Worm (Caenorhabditis elegans) whole organism, early embryonic: ENCODE measurements around the gene Y70G10A.4.

Experiments
- B0310.2 ChIP-seq: sonication (generic microtip); optimal IDR thresholded peaks from 2 replicates; lab custom pipeline; 2016; ENCODE audit warnings: mild to moderate bottlenecking, missing genetic modification characterization, missing compliant biosample characterization
- F13C5.2 ChIP-seq: sonication (generic microtip); optimal IDR thresholded peaks from 2 replicates; lab custom pipeline; 2017; ENCODE audit warnings: mild to moderate bottlenecking, missing genetic modification characterization, inconsistent platforms, missing compliant biosample characterization
- aly-1 ChIP-seq: sonication (generic microtip); optimal IDR thresholded peaks from 2 replicates; lab custom pipeline; 2016; ENCODE audit warnings: missing genetic modification characterization, missing compliant biosample characterization
- ama-1 ChIP-seq: fragments of 150-350 bp; optimal IDR thresholded peaks from 2 replicates; lab custom pipeline; 2014
- ceh-13 ChIP-seq: fragments of 200-800 bp; sonication (Bioruptor generic); optimal IDR thresholded peaks from 2 replicates; lab custom pipeline; 2018; ENCODE audit warnings: mild to moderate bottlenecking, missing genetic modification characterization, missing compliant biosample characterization
- ceh-36 ChIP-seq: sonication (generic microtip); optimal IDR thresholded peaks from 2 replicates; lab custom pipeline; 2016; ENCODE audit warnings: missing genetic modification characterization, inconsistent platforms, missing compliant biosample characterization
- ets-7 ChIP-seq: sonication (generic microtip); optimal IDR thresholded peaks from 2 replicates; lab custom pipeline; 2016; ENCODE audit warnings: missing genotype, missing genetic modification characterization, missing compliant biosample characterization
- flt-1 ChIP-seq: fragments of 200-800 bp; sonication (Bioruptor generic); IDR thresholded peaks from 2 replicates; pipeline ENCODE4 v1.3.6; 2022; ENCODE audit warnings: missing genetic modification characterization, missing compliant biosample characterization
- hmbx-1 ChIP-seq: sonication (generic microtip); optimal IDR thresholded peaks from 2 replicates; lab custom pipeline; 2016; ENCODE audit warnings: mild to moderate bottlenecking, missing genetic modification characterization, missing compliant biosample characterization
- hmg-4 ChIP-seq: fragments of 200-800 bp; sonication (Bioruptor generic); optimal IDR thresholded peaks from 2 replicates; lab custom pipeline; 2018; ENCODE audit warnings: mild to moderate bottlenecking, missing genetic modification characterization, missing compliant biosample characterization
- hnd-1 ChIP-seq: sonication (generic microtip); optimal IDR thresholded peaks from 2 replicates; lab custom pipeline; 2016; ENCODE audit warnings: missing genetic modification characterization, missing compliant biosample characterization
- pes-1 ChIP-seq: fragments of 200-800 bp; sonication (Bioruptor generic); IDR thresholded peaks from 2 replicates; pipeline ENCODE4 v1.3.6; 2022; ENCODE audit warnings: missing genetic modification reagents, missing genetic modification characterization, missing compliant biosample characterization
- scrt-1 ChIP-seq: fragments of 200-800 bp; sonication (Bioruptor generic); IDR thresholded peaks from 2 replicates; pipeline ENCODE4 v1.3.6; 2022; ENCODE audit warnings: missing genetic modification characterization, missing compliant biosample characterization
- sea-1 ChIP-seq: fragments of 200-800 bp; sonication (Bioruptor generic); conservative IDR thresholded peaks from 2 replicates; pipeline ENCODE4 v1.3.6; 2022; ENCODE audit warnings: missing genetic modification characterization, missing compliant biosample characterization
- tbx-11 ChIP-seq: fragments of 200-800 bp; sonication (Bioruptor generic); IDR thresholded peaks from 2 replicates; pipeline ENCODE4 v1.3.6; 2022; ENCODE audit warnings: missing genetic modification characterization, missing compliant biosample characterization
- tbx-37 ChIP-seq: fragments of 200-800 bp; sonication (Bioruptor generic); conservative IDR thresholded peaks from 2 replicates; pipeline ENCODE4 v1.3.6; 2022; ENCODE audit warnings: missing genetic modification reagents, missing genetic modification characterization, missing compliant biosample characterization
- tra-4 ChIP-seq: sonication (generic microtip); optimal IDR thresholded peaks from 2 replicates; lab custom pipeline; 2017; ENCODE audit warnings: missing genetic modification characterization, missing compliant biosample characterization

Y70G10A.4 gene

ce11 chrIII:10241332-10241829, 19.4 kb downstream of the Y70G10A.4 start:
- no peak for TF ChIP-seq flt-1 (GFP tag; lab: Robert Waterston, UW)
- TF ChIP-seq hnd-1 (tag; lab: Kevin White, UChicago), result no peak
- TF ChIP-seq pes-1, result no peak
- TF ChIP-seq hmg-4 (GFP tag; lab: Kevin White, UChicago), result no peak
- TF ChIP-seq hmbx-1, result no peak
- TF ChIP-seq B0310.2 (tag; lab: Kevin White, UChicago), result no peak
- no peak for TF ChIP-seq aly-1 (tag; lab: Kevin White, UChicago)
- no peak for TF ChIP-seq ceh-36
- TF ChIP-seq sea-1 (GFP tag; lab: Robert Waterston, UW), result no peak
- no peak for TF ChIP-seq tbx-11
- TF ChIP-seq tbx-37 (GFP tag; lab: Robert Waterston, UW), result no peak
- no peak for TF ChIP-seq ceh-13 (GFP tag; lab: Kevin White, UChicago)
- no peak for TF ChIP-seq ets-7 (tag; lab: Kevin White, UChicago)
- TF ChIP-seq scrt-1, result no peak
- TF ChIP-seq ama-1, result no peak
- TF ChIP-seq F13C5.2 (tag; lab: Kevin White, UChicago), result no peak
- no peak for TF ChIP-seq tra-4 (tag; lab: Kevin White, UChicago)

- TF ChIP-seq pes-1, result no peak
- no peak for TF ChIP-seq ets-7 (tag; lab: Kevin White, UChicago)
- no peak for TF ChIP-seq hmbx-1
- TF ChIP-seq ceh-13 (GFP tag; lab: Kevin White, UChicago), result no peak
- no peak for TF ChIP-seq sea-1 (GFP tag; lab: Robert Waterston, UW)
- no peak for TF ChIP-seq hnd-1 (tag; lab: Kevin White, UChicago)
- TF ChIP-seq flt-1 (GFP tag; lab: Robert Waterston, UW), result no peak
- no peak for TF ChIP-seq tbx-37 (GFP tag; lab: Robert Waterston, UW)
- no peak for TF ChIP-seq tra-4 (tag; lab: Kevin White, UChicago)
- no peak for TF ChIP-seq scrt-1
- TF ChIP-seq F13C5.2 (tag; lab: Kevin White, UChicago), result no peak
- TF ChIP-seq hmg-4 (GFP tag; lab: Kevin White, UChicago), result no peak
- no peak for TF ChIP-seq ama-1
- TF ChIP-seq aly-1 (tag; lab: Kevin White, UChicago), result no peak
- TF ChIP-seq tbx-11, result no peak
Measured at ce11 chrIII:10244013-10244412, 22.1 kb downstream of the Y70G10A.4 start.

DNA sequence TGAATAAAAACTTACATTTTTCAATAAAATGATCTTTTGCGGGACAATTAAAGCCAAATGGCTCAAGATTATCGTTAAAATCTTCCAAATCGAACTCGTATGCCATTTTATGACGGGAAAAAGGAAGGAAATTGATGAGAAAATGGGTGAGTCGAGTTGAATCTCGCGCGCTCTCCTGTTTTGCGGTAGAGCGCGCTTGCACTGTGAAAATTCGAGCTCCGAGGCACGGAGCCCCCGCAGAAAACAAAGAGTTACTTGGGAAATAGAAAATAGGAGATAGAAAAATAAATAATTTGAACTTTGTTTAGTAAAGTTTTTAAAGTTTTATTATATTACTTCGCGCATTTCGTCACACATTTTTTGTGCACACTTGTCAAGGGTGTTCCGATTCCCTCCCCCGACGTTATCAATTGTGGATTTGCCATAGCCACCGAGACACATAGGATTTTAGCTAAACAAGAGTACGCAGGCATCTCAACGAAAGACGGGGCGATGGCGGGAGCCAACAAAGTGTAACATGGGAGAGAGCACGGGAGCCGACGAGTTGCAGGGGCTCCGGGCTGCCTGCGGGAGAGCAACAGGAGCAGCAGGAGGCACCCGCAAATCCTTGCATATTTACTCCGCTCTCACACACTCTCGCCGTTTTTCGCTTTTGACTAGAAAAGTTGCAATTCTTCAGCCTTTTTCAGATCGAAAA, 26.6 kb downstream of the Y70G10A.4 start, which contains the start of the genes div-1 and cor-1:
Gene div-1, minus strand, starts transcription at position 119 of the 697 bp plus-strand sequence.
Gene cor-1, plus strand, starts transcription at position 671 of the 697 bp plus-strand sequence.
- TF ChIP-seq tra-4 (tag; lab: Kevin White, UChicago) (no peak), ets-7 (tag; lab: Kevin White, UChicago) (no peak), tbx-11 (no peak), ama-1 (no peak), sea-1 (GFP tag; lab: Robert Waterston, UW) (no peak), B0310.2 (tag; lab: Kevin White, UChicago) (no peak), aly-1 (tag; lab: Kevin White, UChicago) (no peak), flt-1 (GFP tag; lab: Robert Waterston, UW) (no peak), scrt-1 (0 out of 2 replicates have a peak, but pooled peaks have one; percentile 22), hmbx-1 (no peak), ceh-13 (GFP tag; lab: Kevin White, UChicago) (no peak), hnd-1 (tag; lab: Kevin White, UChicago) (no peak), hmg-4 (GFP tag; lab: Kevin White, UChicago) (peak; percentile 13)

- no peak for TF ChIP-seq ceh-36
- no peak for TF ChIP-seq ets-7 (tag; lab: Kevin White, UChicago)
- no peak for TF ChIP-seq ceh-13 (GFP tag; lab: Kevin White, UChicago)
- no peak for TF ChIP-seq flt-1 (GFP tag; lab: Robert Waterston, UW)
- no peak for TF ChIP-seq tbx-37 (GFP tag; lab: Robert Waterston, UW)
- no peak for TF ChIP-seq hmg-4 (GFP tag; lab: Kevin White, UChicago)
- no peak for TF ChIP-seq hnd-1 (tag; lab: Kevin White, UChicago)
- no peak for TF ChIP-seq hmbx-1
- no peak for TF ChIP-seq sea-1 (GFP tag; lab: Robert Waterston, UW)
- TF ChIP-seq tra-4 (tag; lab: Kevin White, UChicago), result no peak
- TF ChIP-seq F13C5.2 (tag; lab: Kevin White, UChicago), result no peak
- TF ChIP-seq ama-1, result no peak
- no peak for TF ChIP-seq scrt-1
- no peak for TF ChIP-seq tbx-11
- no peak for TF ChIP-seq B0310.2 (tag; lab: Kevin White, UChicago)
- TF ChIP-seq pes-1, result no peak
- no peak for TF ChIP-seq aly-1 (tag; lab: Kevin White, UChicago)
Measured at ce11 chrIII:10251114-10251513, 29.2 kb downstream of the Y70G10A.4 start.

DNA sequence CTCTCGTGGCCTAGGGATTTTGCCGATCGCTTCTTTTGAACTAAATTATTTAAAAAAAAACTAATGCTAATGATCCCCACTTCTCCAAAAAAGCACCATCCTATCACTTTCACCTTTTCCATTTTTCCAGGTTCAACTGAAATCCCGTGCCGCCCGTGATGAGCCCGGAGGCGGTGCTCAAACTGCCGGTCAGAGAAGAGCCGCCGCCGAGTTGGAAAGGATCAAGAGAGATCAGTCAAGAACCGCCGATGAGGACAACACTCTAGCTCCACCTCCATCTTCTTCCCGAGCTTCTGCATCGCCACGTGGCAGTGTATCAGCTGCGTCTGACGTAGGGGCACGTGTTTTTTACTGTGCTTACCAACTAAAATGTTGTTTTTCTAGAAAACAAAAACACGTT, 31.4 kb downstream of the Y70G10A.4 start:
- TF ChIP-seq tra-4 (tag; lab: Kevin White, UChicago) (no peak), hmbx-1 (no peak), ets-7 (tag; lab: Kevin White, UChicago) (no peak), ceh-36 (no peak), pes-1 (no peak)

- TF ChIP-seq flt-1 (GFP tag; lab: Robert Waterston, UW) (no peak), hnd-1 (tag; lab: Kevin White, UChicago) (no peak), sea-1 (GFP tag; lab: Robert Waterston, UW) (no peak), hmg-4 (GFP tag; lab: Kevin White, UChicago) (no peak), F13C5.2 (tag; lab: Kevin White, UChicago) (no peak), tra-4 (tag; lab: Kevin White, UChicago) (no peak), pes-1 (no peak), ceh-36 (no peak)
Measured at ce11 chrIII:10254583-10254982, 32.6 kb downstream of the Y70G10A.4 start, which contains the start of gene R01H10.4. Gene R01H10.4 (plus strand): TSS chrIII:10254818.

DNA sequence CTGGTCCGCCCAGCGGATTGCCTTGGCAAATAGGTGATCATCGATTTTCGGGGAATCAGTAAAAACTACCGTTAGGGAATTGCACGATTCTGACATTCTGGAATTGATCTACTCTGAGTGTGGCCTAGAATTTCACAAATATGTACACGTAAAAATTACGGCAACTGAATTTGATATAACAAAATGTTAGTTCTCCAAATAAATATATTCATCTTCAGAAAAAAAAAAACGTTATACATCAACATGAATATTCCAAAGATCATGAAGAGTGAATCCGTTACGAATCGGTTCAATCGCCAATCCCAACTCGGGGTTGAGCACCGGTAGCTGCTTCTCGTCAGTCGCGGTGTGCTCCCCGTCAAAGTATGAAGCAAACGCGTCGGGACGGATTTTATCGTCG, 36.7 kb downstream of the Y70G10A.4 start, which contains the start of gene rip-1:
Gene rip-1, minus strand, starts transcription at position 101 of the 400 bp plus-strand sequence.
- TF ChIP-seq ets-7 (tag; lab: Kevin White, UChicago) (no peak), tbx-37 (GFP tag; lab: Robert Waterston, UW) (no peak), hmg-4 (GFP tag; lab: Kevin White, UChicago) (no peak), sea-1 (GFP tag; lab: Robert Waterston, UW) (no peak), B0310.2 (tag; lab: Kevin White, UChicago) (no peak), tra-4 (tag; lab: Kevin White, UChicago) (no peak), flt-1 (GFP tag; lab: Robert Waterston, UW) (no peak)
